Fruit fly (Drosophila melanogaster) whole organism, wandering third instar larva: ENCODE results near the gene jhamt.

ENCODE experiments used
- CG32264 ChIP-seq: fragments of 200-800 bp; sonication (Bioruptor generic); optimal IDR thresholded peaks from 2 replicates; lab custom pipeline; 2016; ENCODE audit warnings: missing biosample characterization, missing genetic modification characterization
- GATAd ChIP-seq: sonication (Bioruptor generic); optimal IDR thresholded peaks from 2 replicates; lab custom pipeline; 2016; ENCODE audit warnings: missing biosample characterization, missing genetic modification characterization
- foxo ChIP-seq, 2 experiments: fragments of 200-800 bp; sonication (Bioruptor generic); optimal IDR thresholded peaks; 2 replicates in 1 of 2; 3 replicates in 1 of 2; lab custom pipeline; 2016 to 2017; ENCODE audit warnings: missing biosample characterization in 2 of 2, missing genetic modification characterization in 2 of 2
- sage ChIP-seq: fragments of 200-800 bp; sonication (Bioruptor generic); optimal IDR thresholded peaks from 2 replicates; lab custom pipeline; 2016; ENCODE audit warnings: missing biosample characterization, mild to moderate bottlenecking, missing genetic modification characterization
- tai ChIP-seq: sonication (Bioruptor generic); optimal IDR thresholded peaks from 2 replicates; lab custom pipeline; 2016; ENCODE audit warnings: missing biosample characterization, missing genetic modification characterization

DNA sequence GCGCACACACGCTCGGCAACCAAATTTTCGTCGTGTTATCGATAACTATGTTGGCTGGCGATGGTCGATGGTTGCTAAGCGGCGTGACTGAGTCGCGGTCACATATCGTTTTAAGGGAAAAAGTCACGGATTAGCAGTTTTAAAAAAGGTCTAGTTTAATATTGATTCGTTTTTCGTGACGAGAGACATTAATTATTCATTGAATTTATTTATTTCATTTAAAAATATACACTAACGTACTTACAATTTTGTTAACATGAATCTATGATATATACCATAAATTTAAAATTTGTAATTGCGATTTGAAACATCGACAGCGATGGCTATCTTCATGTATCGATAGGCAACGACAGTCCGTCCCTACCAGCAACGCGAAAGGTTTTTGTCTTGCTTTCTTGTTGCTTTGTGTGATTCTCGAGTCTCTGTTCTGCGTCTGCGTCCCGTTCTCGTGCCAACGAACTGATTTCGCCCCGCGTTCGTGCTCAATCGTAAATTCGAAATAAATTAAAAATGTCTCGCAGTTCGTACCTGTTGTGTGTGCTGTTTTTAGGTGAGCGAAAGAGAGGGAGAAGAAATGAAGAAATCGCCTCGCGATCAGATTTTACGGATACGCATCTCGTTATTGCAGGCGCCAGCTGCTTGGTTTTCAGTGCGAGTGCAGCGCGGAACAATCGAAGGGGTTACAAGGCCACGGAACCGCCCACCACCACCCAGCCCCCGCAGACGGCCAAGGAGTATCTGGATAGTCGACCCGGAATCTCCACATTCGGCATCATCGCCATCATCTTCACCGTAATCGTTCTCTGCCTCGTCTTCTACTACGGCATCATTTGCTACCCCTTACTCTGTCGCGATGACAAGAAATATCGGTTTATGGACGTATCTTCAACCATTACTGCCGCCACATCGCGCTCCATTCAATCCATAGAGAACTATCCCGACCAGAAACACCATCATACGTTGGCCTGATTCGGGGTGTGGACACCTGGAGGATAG, 12.8 kb upstream of the jhamt start, which contains the start of the genes Hyls1, chif and CG4455:
- no peak for TF ChIP-seq GATAd (GFP tag; lab: Kevin White, UChicago)
- TF ChIP-seq tai (GFP tag; lab: Kevin White, UChicago), result peak; percentile 62
- TF ChIP-seq foxo (GFP tag; optimal IDR thresholded peaks at IDR 0.05; lab: Kevin White, UChicago), result peak in 1 of 2 experiments; percentile 55
- no peak for TF ChIP-seq CG32264 (GFP tag; lab: Kevin White, UChicago)
- peak; percentile 46 for TF ChIP-seq sage (GFP tag; lab: Kevin White, UChicago)
